Worm (Caenorhabditis elegans): Measurements from ENCODE around the gene C24A8.5.

DNA sequence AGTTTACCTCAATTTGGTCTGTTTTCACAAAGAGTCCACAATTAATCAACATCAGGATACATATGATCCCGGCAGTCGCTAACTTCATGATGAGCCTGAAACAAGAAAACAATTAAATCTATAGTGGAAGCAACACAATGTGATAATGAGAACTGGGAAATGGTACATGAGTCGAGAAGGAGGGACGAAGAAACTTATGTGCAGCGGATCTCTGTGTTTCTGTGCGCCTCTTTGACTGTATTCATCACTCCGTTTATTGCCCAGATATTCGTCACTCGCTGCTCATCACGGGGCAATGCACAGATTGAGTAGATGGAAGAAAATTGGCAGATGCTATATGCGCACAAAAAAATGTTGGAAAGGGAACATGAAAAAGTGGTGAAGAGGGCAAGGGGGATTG, 37.5 kb upstream of the C24A8.5 start, which contains the start of gene R160.3:
- TF ChIP-seq him-1 (tag; optimal IDR thresholded peaks at IDR 0.05): no peak
- no peak for TF ChIP-seq dao-5 (tag; optimal IDR thresholded peaks at IDR 0.05)

Data from whole organism, L4/young adult.